Worm (Caenorhabditis elegans) whole organism, L4/young adult: ENCODE data around the gene ZC250.2.

Experiments
- W03F9.2 ChIP-seq: fragments of 150-350 bp; optimal IDR thresholded peaks from 2 replicates; lab custom pipeline; 2014; ENCODE audit warnings: missing biosample characterization, missing genetic modification characterization
- dao-5 ChIP-seq: sonication (generic microtip); optimal IDR thresholded peaks from 2 replicates; lab custom pipeline; 2016; ENCODE audit warnings: missing genotype, missing genetic modification characterization, moderate library complexity, missing compliant biosample characterization
- him-1 ChIP-seq: sonication (generic microtip); optimal IDR thresholded peaks from 2 replicates; lab custom pipeline; 2016; ENCODE audit warnings: missing genotype, missing genetic modification reagents, missing genetic modification characterization, missing compliant biosample characterization

DNA sequence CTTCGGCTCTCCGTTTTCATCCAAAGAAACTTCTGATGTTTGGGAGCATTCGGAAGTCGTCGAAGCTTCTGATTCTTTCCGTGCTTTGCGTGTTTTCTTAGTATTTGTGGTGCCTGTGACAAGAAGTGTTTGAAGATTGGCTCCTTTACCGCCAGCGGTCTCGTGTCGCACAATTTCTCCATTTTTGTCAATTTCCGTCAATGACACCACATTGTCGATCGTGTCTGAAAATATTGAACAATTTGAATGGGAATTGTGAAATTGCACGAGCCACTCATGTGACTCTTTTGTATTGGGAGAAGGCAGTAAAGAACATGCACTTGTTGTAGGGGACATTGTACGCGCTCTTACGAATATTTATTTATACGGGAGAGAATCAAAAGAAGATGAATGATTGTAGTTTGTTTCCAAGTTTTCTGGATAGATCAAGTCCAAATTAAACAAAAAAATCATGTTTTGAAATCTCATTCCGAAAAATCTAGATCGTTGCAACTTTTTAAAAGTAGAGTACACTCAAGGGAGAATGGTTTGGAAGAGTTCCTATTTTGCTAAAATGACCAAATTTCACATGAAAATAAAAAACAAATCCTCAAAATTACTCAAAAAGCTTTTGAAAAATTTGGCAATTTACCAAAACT is 50.5 kb downstream of the ZC250.2 start:
- no peak for TF ChIP-seq W03F9.2
- TF ChIP-seq him-1 (tag; lab: Kevin White, UChicago), result no peak
- TF ChIP-seq dao-5 (tag; lab: Kevin White, UChicago), result no peak
